Fruit fly (Drosophila melanogaster) whole organism, embryonic: Measurements from ENCODE around the gene Rassf.
A peak's percentile ranks its signal among the peaks of the same experiment; 100 is the strongest.

ENCODE experiments used
- Antp ChIP-seq: fragments of 200-800 bp; sonication (Bioruptor generic); optimal IDR thresholded peaks from 3 replicates; lab custom pipeline; 2016; ENCODE audit warnings: missing biosample characterization, missing genetic modification characterization
- B-H2 ChIP-seq: fragments of 200-800 bp; sonication (Bioruptor generic); optimal IDR thresholded peaks from 2 replicates; lab custom pipeline; 2018; ENCODE audit warnings: missing biosample characterization, mild to moderate bottlenecking, missing genetic modification characterization
- CG10267 ChIP-seq: fragments of 200-800 bp; sonication (Bioruptor generic); optimal IDR thresholded peaks from 2 replicates; lab custom pipeline; 2018; ENCODE audit warnings: missing biosample characterization, mild to moderate bottlenecking, missing genetic modification characterization, moderate library complexity
- CG10654 ChIP-seq: fragments of 200-800 bp; sonication (Bioruptor generic); optimal IDR thresholded peaks from 2 replicates; lab custom pipeline; 2016; ENCODE audit warnings: missing biosample characterization, missing genetic modification characterization
- CG10959 ChIP-seq: fragments of 200-800 bp; sonication (Bioruptor generic); IDR thresholded peaks from 2 replicates; pipeline ENCODE4 v1.3.6; 2022; ENCODE audit warnings: missing biosample characterization, missing genetic modification characterization
- CG11695 ChIP-seq: fragments of 200-800 bp; sonication (Bioruptor generic); IDR thresholded peaks from 3 replicates; pipeline ENCODE4 v1.3.6; 2022; ENCODE audit warnings: missing biosample characterization, missing genetic modification characterization
- CG13894 ChIP-seq: fragments of 200-800 bp; sonication (Bioruptor generic); optimal IDR thresholded peaks from 3 replicates; lab custom pipeline; 2018; ENCODE audit warnings: missing biosample characterization, mild to moderate bottlenecking, missing genetic modification characterization, moderate library complexity
- CG15073 ChIP-seq: fragments of 200-800 bp; sonication (Bioruptor generic); optimal IDR thresholded peaks from 2 replicates; lab custom pipeline; 2016; ENCODE audit warnings: missing biosample characterization, missing genetic modification characterization
- CG15479 ChIP-seq: fragments of 200-800 bp; sonication (Bioruptor generic); optimal IDR thresholded peaks from 3 replicates; lab custom pipeline; 2019; ENCODE audit warnings: missing biosample characterization, mild to moderate bottlenecking, missing genetic modification characterization, moderate library complexity
- CG15514 ChIP-seq: fragments of 200-800 bp; sonication (Bioruptor generic); optimal IDR thresholded peaks from 3 replicates; lab custom pipeline; 2017; ENCODE audit warnings: missing biosample characterization, missing genetic modification characterization, mild to moderate bottlenecking, moderate library complexity, missing genetic modification reagents
- CG16815 ChIP-seq: fragments of 200-800 bp; sonication (Bioruptor generic); optimal IDR thresholded peaks from 3 replicates; lab custom pipeline; 2017; ENCODE audit warnings: missing biosample characterization, mild to moderate bottlenecking, missing genetic modification characterization
- CG18599 ChIP-seq: fragments of 200-800 bp; sonication (Bioruptor generic); optimal IDR thresholded peaks from 3 replicates; lab custom pipeline; 2017; ENCODE audit warnings: missing biosample characterization, missing genetic modification characterization, mild to moderate bottlenecking, moderate library complexity, missing genetic modification reagents
- CG2129 ChIP-seq: fragments of 200-800 bp; sonication (Bioruptor generic); IDR thresholded peaks from 2 replicates; pipeline ENCODE4 v1.3.6; 2022; ENCODE audit warnings: missing biosample characterization, missing genetic modification characterization; ENCODE audit not compliant: partially characterized antibody
- CG2199 ChIP-seq: fragments of 200-800 bp; sonication (Bioruptor generic); IDR thresholded peaks from 3 replicates; pipeline ENCODE4 v1.3.6; 2022; ENCODE audit warnings: missing biosample characterization, missing genetic modification characterization
- CG3281 ChIP-seq: fragments of 200-800 bp; sonication (Bioruptor generic); optimal IDR thresholded peaks from 3 replicates; lab custom pipeline; 2017; ENCODE audit warnings: missing biosample characterization, mild to moderate bottlenecking, missing genetic modification characterization
- CG34376 ChIP-seq: fragments of 200-800 bp; sonication (Bioruptor generic); optimal IDR thresholded peaks from 2 replicates; lab custom pipeline; 2018; ENCODE audit warnings: missing biosample characterization, mild to moderate bottlenecking, missing genetic modification characterization
- CG4854 ChIP-seq: fragments of 200-800 bp; sonication (Bioruptor generic); optimal IDR thresholded peaks from 2 replicates; lab custom pipeline; 2016; ENCODE audit warnings: missing biosample characterization, missing genetic modification characterization, inconsistent platforms
- CG5245 ChIP-seq: fragments of 200-800 bp; sonication (Bioruptor generic); optimal IDR thresholded peaks from 3 replicates; lab custom pipeline; 2016; ENCODE audit warnings: missing biosample characterization, missing genetic modification characterization
- CG6175 ChIP-seq: fragments of 200-800 bp; sonication (Bioruptor generic); IDR thresholded peaks from 3 replicates; pipeline ENCODE4 v1.3.6; 2022; ENCODE audit warnings: missing biosample characterization, missing genetic modification characterization
- CG8359 ChIP-seq: fragments of 200-800 bp; sonication (Bioruptor generic); optimal IDR thresholded peaks from 2 replicates; lab custom pipeline; 2017; ENCODE audit warnings: missing biosample characterization, mild to moderate bottlenecking, missing genetic modification characterization, borderline replicate concordance
- Chrac-16 ChIP-seq: fragments of 200-800 bp; sonication (Bioruptor generic); optimal IDR thresholded peaks from 3 replicates; lab custom pipeline; 2016; ENCODE audit warnings: missing biosample characterization, missing genetic modification characterization
- Fer1 ChIP-seq: fragments of 200-800 bp; sonication (Bioruptor generic); optimal IDR thresholded peaks from 2 replicates; lab custom pipeline; 2017; ENCODE audit warnings: missing biosample characterization, mild to moderate bottlenecking, missing genetic modification characterization
- Hmr ChIP-seq: fragments of 200-800 bp; sonication (Bioruptor generic); optimal IDR thresholded peaks from 3 replicates; lab custom pipeline; 2017; ENCODE audit warnings: mild to moderate bottlenecking, missing biosample characterization, missing genetic modification reagents, missing genetic modification characterization
- MESR4 ChIP-seq: fragments of 200-800 bp; sonication (Bioruptor generic); optimal IDR thresholded peaks from 2 replicates; lab custom pipeline; 2018; ENCODE audit warnings: missing biosample characterization, mild to moderate bottlenecking, missing genetic modification characterization, moderate library complexity
- NK7.1 ChIP-seq: fragments of 200-800 bp; sonication (Bioruptor generic); optimal IDR thresholded peaks from 3 replicates; lab custom pipeline; 2016; ENCODE audit warnings: missing biosample characterization, missing genetic modification characterization
- Neu2 ChIP-seq: fragments of 200-800 bp; sonication (Bioruptor generic); optimal IDR thresholded peaks from 3 replicates; lab custom pipeline; 2016; ENCODE audit warnings: missing biosample characterization, missing genetic modification characterization, borderline replicate concordance
- Nf-YB ChIP-seq: fragments of 200-800 bp; sonication (Bioruptor generic); optimal IDR thresholded peaks from 3 replicates; lab custom pipeline; 2019; ENCODE audit warnings: missing biosample characterization, mild to moderate bottlenecking, missing genetic modification characterization, moderate library complexity
- Vsx1 ChIP-seq: fragments of 200-800 bp; sonication (Bioruptor generic); optimal IDR thresholded peaks from 2 replicates; lab custom pipeline; 2017; ENCODE audit warnings: missing biosample characterization, mild to moderate bottlenecking, missing genetic modification characterization, missing genetic modification reagents
- Xrp1 ChIP-seq: fragments of 200-800 bp; sonication (Bioruptor generic); IDR thresholded peaks from 2 replicates; pipeline ENCODE4 v1.3.6; 2022; ENCODE audit warnings: missing biosample characterization, missing genetic modification characterization
- ase ChIP-seq: fragments of 200-800 bp; sonication (Bioruptor generic); IDR thresholded peaks from 3 replicates; pipeline ENCODE4 v1.3.6; 2022; ENCODE audit warnings: missing biosample characterization, missing genetic modification characterization
- az2 ChIP-seq: fragments of 200-800 bp; sonication (Bioruptor generic); optimal IDR thresholded peaks from 3 replicates; lab custom pipeline; 2016; ENCODE audit warnings: missing biosample characterization, missing genetic modification characterization
- btn ChIP-seq: fragments of 200-800 bp; sonication (Bioruptor generic); optimal IDR thresholded peaks from 2 replicates; lab custom pipeline; 2016; ENCODE audit warnings: missing biosample characterization, missing genetic modification characterization
- chn ChIP-seq: fragments of 200-800 bp; sonication (Bioruptor generic); optimal IDR thresholded peaks from 2 replicates; lab custom pipeline; 2016; ENCODE audit warnings: missing biosample characterization, missing genetic modification characterization
- cwo ChIP-seq: fragments of 200-800 bp; sonication (Bioruptor generic); optimal IDR thresholded peaks from 3 replicates; lab custom pipeline; 2017; ENCODE audit warnings: missing biosample characterization, missing genetic modification characterization, mild to moderate bottlenecking, moderate library complexity, missing genetic modification reagents
- dan ChIP-seq: fragments of 200-800 bp; sonication (Bioruptor generic); IDR thresholded peaks from 2 replicates; pipeline ENCODE4 v1.3.6; 2022; ENCODE audit warnings: missing biosample characterization, missing genetic modification characterization
- dmrt11E ChIP-seq: fragments of 200-800 bp; sonication (Bioruptor generic); optimal IDR thresholded peaks from 3 replicates; lab custom pipeline; 2018; ENCODE audit warnings: missing biosample characterization, mild to moderate bottlenecking, missing genetic modification characterization, moderate library complexity
- exex ChIP-seq: fragments of 200-800 bp; sonication (Bioruptor generic); optimal IDR thresholded peaks from 4 replicates; lab custom pipeline; 2018; ENCODE audit warnings: missing biosample characterization, mild to moderate bottlenecking, missing genetic modification characterization, moderate library complexity
- ftz-f1 ChIP-seq: fragments of 200-800 bp; sonication (Bioruptor generic); optimal IDR thresholded peaks from 2 replicates; lab custom pipeline; 2016; ENCODE audit warnings: missing biosample characterization, missing genetic modification characterization
- grn ChIP-seq: fragments of 200-800 bp; sonication (Bioruptor generic); optimal IDR thresholded peaks from 3 replicates; lab custom pipeline; 2017; ENCODE audit warnings: missing biosample characterization, missing genetic modification characterization
- gro ChIP-seq: fragments of 200-800 bp; sonication (Bioruptor generic); optimal IDR thresholded peaks from 2 replicates; lab custom pipeline; 2016; ENCODE audit warnings: missing biosample characterization, missing genetic modification characterization
- insv ChIP-seq, 2 experiments: fragments of 200-800 bp; sonication (Bioruptor generic); optimal IDR thresholded peaks; 3 replicates each; lab custom pipeline; 2016 to 2018; ENCODE audit warnings: missing biosample characterization in 2 of 2, missing genetic modification characterization in 2 of 2
- mirr ChIP-seq: fragments of 200-800 bp; sonication (Bioruptor generic); optimal IDR thresholded peaks from 3 replicates; lab custom pipeline; 2018; ENCODE audit warnings: missing biosample characterization, mild to moderate bottlenecking, missing genetic modification characterization
- nmo ChIP-seq: fragments of 200-800 bp; sonication (Bioruptor generic); optimal IDR thresholded peaks from 2 replicates; lab custom pipeline; 2018; ENCODE audit warnings: missing biosample characterization, mild to moderate bottlenecking, missing genetic modification characterization, moderate library complexity
- p53 ChIP-seq: fragments of 200-800 bp; sonication (Bioruptor generic); optimal IDR thresholded peaks from 2 replicates; lab custom pipeline; 2016; ENCODE audit warnings: missing biosample characterization, missing genetic modification characterization
- pb ChIP-seq: fragments of 200-800 bp; sonication (Bioruptor generic); optimal IDR thresholded peaks from 3 replicates; lab custom pipeline; 2016; ENCODE audit warnings: missing biosample characterization, missing genetic modification characterization
- pzg ChIP-seq: fragments of 200-800 bp; sonication (Bioruptor generic); optimal IDR thresholded peaks from 3 replicates; lab custom pipeline; 2018; ENCODE audit warnings: missing biosample characterization, mild to moderate bottlenecking, missing genetic modification characterization, moderate library complexity
- sens ChIP-seq: fragments of 200-800 bp; sonication (Bioruptor generic); peaks from one replicate; lab custom pipeline; 2016; ENCODE audit warnings: missing biosample characterization, missing genetic modification characterization
- tll ChIP-seq, 2 experiments: fragments of 200-800 bp in 1 of 2; fragments of >200 bp in 1 of 2; sonication (Bioruptor generic) in 1 of 2; optimal IDR thresholded peaks; 2 replicates each; lab custom pipeline; 2017 to 2019; ENCODE audit warnings: missing biosample characterization in 2 of 2, missing genetic modification characterization in 2 of 2, mild to moderate bottlenecking in 1 of 2, moderate library complexity in 1 of 2

The Rassf gene

dm6 chr3R:23161288-23161870 is 43.6 kb upstream of the Rassf start, which contains the start of gene CG13829 (continued):
- TF ChIP-seq ftz-f1 (GFP tag; lab: Kevin White, UChicago) (no peak), CG18599 (GFP tag; lab: Kevin White, UChicago) (peak; percentile 57), CG10654 (GFP tag; lab: Kevin White, UChicago) (no peak), CG15479 (GFP tag; lab: Kevin White, UChicago) (no peak), cwo (GFP tag; lab: Kevin White, UChicago) (peak; percentile 63), CG15514 (GFP tag; lab: Kevin White, UChicago) (peak; percentile 7), CG2129 (GFP tag; lab: Robert Waterston, UW) (no peak), B-H2 (GFP tag; lab: Kevin White, UChicago) (peak; percentile 32), p53 (GFP tag; lab: Kevin White, UChicago) (no peak), CG11695 (GFP tag; lab: Robert Waterston, UW) (no peak), Antp (no peak), CG4854 (GFP tag; lab: Kevin White, UChicago) (no peak), mirr (GFP tag; lab: Kevin White, UChicago) (peak; percentile 91), NK7.1 (GFP tag; lab: Kevin White, UChicago) (no peak), exex (tag; lab: Kevin White, UChicago) (peak; percentile 99), CG16815 (GFP tag; lab: Kevin White, UChicago) (no peak), CG34376 (GFP tag; lab: Kevin White, UChicago) (peak; percentile 97), Neu2 (GFP tag; lab: Kevin White, UChicago) (no peak), CG10959 (no peak), CG15073 (GFP tag; lab: Kevin White, UChicago) (no peak), Xrp1 (no peak), CG6175 (GFP tag; lab: Robert Waterston, UW) (no peak), gro (GFP tag; lab: Kevin White, UChicago) (peak; percentile 52), Hmr (GFP tag; lab: Kevin White, UChicago) (peak; percentile 22), dmrt11E (tag; lab: Kevin White, UChicago) (no peak), chn (no peak), Fer1 (GFP tag; lab: Kevin White, UChicago) (peak; percentile 25), btn (GFP tag; lab: Kevin White, UChicago) (no peak), CG3281 (GFP tag; lab: Kevin White, UChicago) (peak; percentile 34), Vsx1 (peak; percentile 95), pb (GFP tag; lab: Kevin White, UChicago) (no peak), grn (peak; percentile 82), CG13894 (tag; lab: Kevin White, UChicago) (peak; percentile 54), ase (no peak), Nf-YB (GFP tag; lab: Kevin White, UChicago) (peak; percentile 46), CG5245 (GFP tag; lab: Kevin White, UChicago) (no peak), sens (GFP tag; lab: Kevin White, UChicago) (no peak)
- TF ChIP-seq, all 482 proteins: peak for 35

dm6 chr3R:23159289-23159956 is 41.7 kb upstream of the Rassf start, which contains the start of gene VhaAC39-2:
Gene VhaAC39-2, minus strand, starts transcription at chr3R:23159316.
- no peak for TF ChIP-seq MESR4 (GFP tag; lab: Kevin White, UChicago)
- TF ChIP-seq nmo (GFP tag; lab: Kevin White, UChicago), result peak; percentile 28
- peak; percentile 14 for TF ChIP-seq pzg (GFP tag; lab: Kevin White, UChicago)
- no peak for TF ChIP-seq B-H2 (GFP tag; lab: Kevin White, UChicago)
- peak; percentile 21 for TF ChIP-seq dmrt11E (tag; lab: Kevin White, UChicago)
- 0 out of 2 replicates have a peak, but pooled peaks have one; percentile 24 for TF ChIP-seq CG10959
- TF ChIP-seq tll (GFP tag; optimal IDR thresholded peaks at IDR 0.05; lab: Kevin White, UChicago), result peak in 1 of 2 experiments; percentile 60
- no peak for TF ChIP-seq az2
- TF ChIP-seq dan (GFP tag; lab: Robert Waterston, UW), result no peak
- TF ChIP-seq insv (GFP tag; optimal IDR thresholded peaks at IDR 0.05; lab: Kevin White, UChicago), result peak in 1 of 2 experiments; percentile 3
- TF ChIP-seq CG2199 (GFP tag; lab: Robert Waterston, UW), result peak; percentile 71; the same call in 2 of the 3 replicates
- TF ChIP-seq Chrac-16, result peak; percentile 6
- TF ChIP-seq CG10267 (tag; lab: Kevin White, UChicago), result peak; percentile 29
- no peak for TF ChIP-seq CG8359
